Worm (Caenorhabditis elegans): ENCODE measurements around the gene oac-55.

oac-55 gene

ce11 chrV:3718507-3718906, 42.4 kb upstream of the oac-55 start:
- no peak for TF ChIP-seq nhr-6 (tag; optimal IDR thresholded peaks at IDR 0.05)
- no peak for TF ChIP-seq ceh-20 (GFP tag; IDR thresholded peaks at IDR 0.05)
- TF ChIP-seq fkh-10 (GFP tag; optimal IDR thresholded peaks at IDR 0.05), result no peak
- TF ChIP-seq egl-43 (GFP tag; IDR thresholded peaks at IDR 0.05), result no peak
- TF ChIP-seq pqm-1 (tag; optimal IDR thresholded peaks at IDR 0.05), result no peak
- TF ChIP-seq ces-1 (GFP tag; optimal IDR thresholded peaks at IDR 0.05), result no peak
- TF ChIP-seq spr-1 (tag; optimal IDR thresholded peaks at IDR 0.05), result no peak
- no peak for TF ChIP-seq hmg-1.1 (GFP tag; IDR thresholded peaks at IDR 0.05)

ce11 chrV:3724772-3725171, 36.2 kb upstream of the oac-55 start, which contains the start of gene str-30:
TSS of gene str-30 (plus strand) at chrV:3725072.
- no peak for TF ChIP-seq nhr-76 (tag; optimal IDR thresholded peaks at IDR 0.05)
- TF ChIP-seq set-16 (GFP tag; IDR thresholded peaks at IDR 0.05), result no peak
- no peak for TF ChIP-seq nhr-41 (GFP tag; IDR thresholded peaks at IDR 0.05)
- TF ChIP-seq lin-1 (GFP tag; IDR thresholded peaks at IDR 0.05), result no peak
- no peak for TF ChIP-seq dpl-1 (GFP tag; optimal IDR thresholded peaks at IDR 0.05)
- no peak for TF ChIP-seq madf-5 (GFP tag; IDR thresholded peaks at IDR 0.05)
- no peak for TF ChIP-seq zfp-3 (GFP tag; conservative IDR thresholded peaks at IDR 0.05)
- no peak for TF ChIP-seq daf-16 (GFP tag; optimal IDR thresholded peaks at IDR 0.05)
- TF ChIP-seq daf-16 (tag; optimal IDR thresholded peaks at IDR 0.05), result no peak
- no peak for TF ChIP-seq mes-2 (tag; optimal IDR thresholded peaks at IDR 0.05; ENCODE audit: poor library complexity, severe bottlenecking)
- no peak for TF ChIP-seq php-3 (GFP tag; IDR thresholded peaks at IDR 0.05)
- TF ChIP-seq duxl-1 (tag; optimal IDR thresholded peaks at IDR 0.05; ENCODE audit: poor library complexity), result no peak
- TF ChIP-seq spr-3 (GFP tag; optimal IDR thresholded peaks at IDR 0.05), result no peak
- TF ChIP-seq ZK337.2 (GFP tag; IDR thresholded peaks at IDR 0.05), result no peak
- TF ChIP-seq daf-8 (GFP tag; IDR thresholded peaks at IDR 0.05), result no peak
- no peak for TF ChIP-seq dmd-9 (GFP tag; IDR thresholded peaks at IDR 0.05)
- no peak for TF ChIP-seq F49E8.2 (tag; optimal IDR thresholded peaks at IDR 0.05; ENCODE audit: borderline replicate concordance)
- no peak for TF ChIP-seq zip-2 (tag; optimal IDR thresholded peaks at IDR 0.05)
- no peak for TF ChIP-seq madf-9 (GFP tag; conservative IDR thresholded peaks at IDR 0.05)
- TF ChIP-seq attf-4 (tag; optimal IDR thresholded peaks at IDR 0.05), result no peak
- no peak for TF ChIP-seq mdl-1 (tag; optimal IDR thresholded peaks at IDR 0.05)

ce11 chrV:3738409-3738808, 22.5 kb upstream of the oac-55 start:
- TF ChIP-seq mes-2 (tag; optimal IDR thresholded peaks at IDR 0.05; ENCODE audit: poor library complexity, severe bottlenecking) (no peak), ceh-28 (tag; optimal IDR thresholded peaks at IDR 0.05) (no peak), duxl-1 (tag; optimal IDR thresholded peaks at IDR 0.05; ENCODE audit: poor library complexity) (no peak), nhr-48 (tag; optimal IDR thresholded peaks at IDR 0.05) (no peak), madf-9 (GFP tag; conservative IDR thresholded peaks at IDR 0.05) (no peak), ceh-62 (tag; optimal IDR thresholded peaks at IDR 0.05) (no peak), dve-1 (tag; optimal IDR thresholded peaks at IDR 0.05; ENCODE audit: insufficient read depth) (no peak), F10B5.3 (tag; optimal IDR thresholded peaks at IDR 0.05) (no peak)

- TF ChIP-seq hif-1 (tag; optimal IDR thresholded peaks at IDR 0.05) (no peak), aha-1 (tag) (peak; percentile 51)
These were observed 21.6 kb upstream of the oac-55 start, which contains the start of gene hpo-36 for ce11 chrV:3739302-3739701. TSS of gene hpo-36 (minus strand) at chrV:3739402.
